Worm (Caenorhabditis elegans) whole organism, young adult: ENCODE results near the gene cyn-10.
"Not testable (repeated sequence)": the region's sequence is repeated elsewhere in the genome, so short reads cannot be mapped to it uniquely, and the experiment has no call there.

Experiments
- B0261.1 ChIP-seq: sonication (generic microtip); optimal IDR thresholded peaks from 2 replicates; lab custom pipeline; 2016; ENCODE audit warnings: mild to moderate bottlenecking, missing genetic modification characterization, moderate library complexity, missing compliant biosample characterization
- B0336.3 ChIP-seq: fragments of 200-800 bp; sonication (Bioruptor generic); IDR thresholded peaks from 2 replicates; pipeline ENCODE4 v1.3.6; 2022; ENCODE audit warnings: missing genetic modification characterization, missing compliant biosample characterization
- C17E4.6 ChIP-seq: fragments of 200-800 bp; sonication (Bioruptor generic); IDR thresholded peaks from 2 replicates; pipeline ENCODE4 v1.3.6; 2022; ENCODE audit warnings: missing genetic modification reagents, missing genetic modification characterization, missing compliant biosample characterization
- F39B2.1 ChIP-seq: fragments of 200-800 bp; sonication (Bioruptor generic); IDR thresholded peaks from 2 replicates; pipeline ENCODE4 v1.3.6; 2022; ENCODE audit warnings: missing genetic modification reagents, missing genetic modification characterization, missing compliant biosample characterization
- Y53F4B.3 ChIP-seq: fragments of 200-800 bp; sonication (Bioruptor generic); IDR thresholded peaks from 2 replicates; pipeline ENCODE4 v1.3.6; 2022; ENCODE audit warnings: missing genetic modification reagents, missing genetic modification characterization, missing compliant biosample characterization
- ZK185.1 ChIP-seq: sonication (generic microtip); optimal IDR thresholded peaks from 2 replicates; lab custom pipeline; 2016; ENCODE audit warnings: mild to moderate bottlenecking, missing genetic modification characterization, missing compliant biosample characterization; ENCODE audit not compliant: poor library complexity, severe bottlenecking
- ama-1 ChIP-seq, 3 experiments: fragments of 150-350 bp in 1 of 3; sonication (generic microtip) in 2 of 3; optimal IDR thresholded peaks; 2 replicates each; lab custom pipeline; 2014 to 2018; ENCODE audit warnings: missing biosample characterization in 2 of 3, missing genetic modification characterization in 2 of 3, missing genetic modification reagents in 2 of 3
- aptf-3 ChIP-seq: fragments of 200-800 bp; sonication (Bioruptor generic); IDR thresholded peaks from 2 replicates; pipeline ENCODE4 v1.3.6; 2022; ENCODE audit warnings: missing genetic modification characterization, missing compliant biosample characterization
- cebp-1 ChIP-seq, 2 experiments: fragments of 200-800 bp in 1 of 2; sonication (Bioruptor generic) in 1 of 2; sonication (generic microtip) in 1 of 2; IDR thresholded peaks in 1 of 2; optimal IDR thresholded peaks in 1 of 2; 2 replicates each; pipeline versions ENCODE4 v1.3.6 to Lab custom; 2017 to 2022; ENCODE audit warnings: missing compliant biosample characterization in 2 of 2, missing genetic modification characterization in 2 of 2, mild to moderate bottlenecking in 1 of 2, missing genetic modification reagents in 1 of 2, moderate library complexity in 1 of 2
- ceh-27 ChIP-seq: fragments of 200-800 bp; sonication (Bioruptor generic); optimal IDR thresholded peaks from 2 replicates; lab custom pipeline; 2018; ENCODE audit warnings: mild to moderate bottlenecking, missing genetic modification characterization, moderate library complexity, missing compliant biosample characterization
- ceh-40 ChIP-seq: fragments of 200-800 bp; sonication (Bioruptor generic); IDR thresholded peaks from 2 replicates; pipeline ENCODE4 v1.3.6; 2022; ENCODE audit warnings: missing genetic modification characterization, missing compliant biosample characterization
- chd-7 ChIP-seq: sonication (generic microtip); optimal IDR thresholded peaks from 2 replicates; lab custom pipeline; 2016; ENCODE audit warnings: mild to moderate bottlenecking, missing genetic modification characterization, moderate library complexity, missing compliant biosample characterization
- dpl-1 ChIP-seq: fragments of 150-350 bp; optimal IDR thresholded peaks from 2 replicates; lab custom pipeline; 2014; ENCODE audit warnings: missing biosample characterization, missing genetic modification reagents, missing genetic modification characterization
- egl-18 ChIP-seq: fragments of 200-800 bp; sonication (Bioruptor generic); IDR thresholded peaks from 2 replicates; pipeline ENCODE4 v1.3.6; 2022; ENCODE audit warnings: missing genetic modification reagents, missing genetic modification characterization, missing compliant biosample characterization
- egl-44 ChIP-seq: fragments of 200-800 bp; sonication (Bioruptor generic); IDR thresholded peaks from 2 replicates; pipeline ENCODE4 v1.3.6; 2022; ENCODE audit warnings: missing genetic modification reagents, missing genetic modification characterization, missing compliant biosample characterization
- ekl-4 ChIP-seq: fragments of 200-800 bp; sonication (Bioruptor generic); IDR thresholded peaks from 2 replicates; pipeline ENCODE4 v1.3.6; 2022; ENCODE audit warnings: missing genetic modification reagents, missing genetic modification characterization, missing compliant biosample characterization
- hmg-1.2 ChIP-seq: fragments of 200-800 bp; sonication (Bioruptor generic); IDR thresholded peaks from 2 replicates; pipeline ENCODE4 v1.3.6; 2022; ENCODE audit warnings: missing genetic modification reagents, missing genetic modification characterization, missing compliant biosample characterization
- let-607 ChIP-seq, 2 experiments: fragments of 200-800 bp in 1 of 2; sonication (Bioruptor generic) in 1 of 2; sonication (generic microtip) in 1 of 2; optimal IDR thresholded peaks; 2 replicates each; lab custom pipeline; 2016 to 2018; ENCODE audit warnings: mild to moderate bottlenecking in 2 of 2, missing compliant biosample characterization in 2 of 2, missing genetic modification characterization in 2 of 2, moderate library complexity in 2 of 2, missing genotype in 1 of 2
- mcd-1 ChIP-seq: fragments of 200-800 bp; sonication (Bioruptor generic); IDR thresholded peaks from 2 replicates; pipeline ENCODE4 v1.3.6; 2022; ENCODE audit warnings: missing genetic modification reagents, missing genetic modification characterization, missing compliant biosample characterization
- mes-4 ChIP-seq: sonication (generic microtip); optimal IDR thresholded peaks from 2 replicates; lab custom pipeline; 2016; ENCODE audit warnings: missing genotype, missing genetic modification characterization, missing compliant biosample characterization
- mxl-1 ChIP-seq: sonication (generic microtip); optimal IDR thresholded peaks from 2 replicates; lab custom pipeline; 2016; ENCODE audit warnings: missing genetic modification characterization, missing compliant biosample characterization
- nfyb-1 ChIP-seq: fragments of 200-800 bp; sonication (Bioruptor generic); IDR thresholded peaks from 2 replicates; pipeline ENCODE4 v1.3.6; 2022; ENCODE audit warnings: missing genetic modification reagents, missing genetic modification characterization, missing compliant biosample characterization
- nhr-179 ChIP-seq: sonication (generic microtip); optimal IDR thresholded peaks from 2 replicates; lab custom pipeline; 2016; ENCODE audit warnings: mild to moderate bottlenecking, missing genetic modification characterization, missing compliant biosample characterization
- nhr-80 ChIP-seq: sonication (generic microtip); optimal IDR thresholded peaks from 2 replicates; lab custom pipeline; 2016; ENCODE audit warnings: missing genetic modification characterization, missing compliant biosample characterization
- pha-4 ChIP-seq: fragments of 150-350 bp; sonication (generic microtip); optimal IDR thresholded peaks from 2 replicates; lab custom pipeline; 2014; ENCODE audit warnings: missing biosample characterization, missing genetic modification reagents, missing genetic modification characterization
- rcor-1 ChIP-seq: fragments of 200-800 bp; sonication (Bioruptor generic); IDR thresholded peaks from 2 replicates; pipeline ENCODE4 v1.3.6; 2022; ENCODE audit warnings: missing genetic modification reagents, missing genetic modification characterization, missing compliant biosample characterization
- snpc-3.4 ChIP-seq: sonication (generic microtip); optimal IDR thresholded peaks from 2 replicates; lab custom pipeline; 2017; ENCODE audit warnings: missing genetic modification characterization, mild to moderate bottlenecking, missing compliant biosample characterization, antibody characterized with exemption, moderate library complexity, missing genotype, missing genetic modification reagents
- somi-1 ChIP-seq: fragments of 200-800 bp; sonication (Bioruptor generic); optimal IDR thresholded peaks from 2 replicates; lab custom pipeline; 2018; ENCODE audit warnings: mild to moderate bottlenecking, missing genetic modification characterization, missing compliant biosample characterization
- sptf-2 ChIP-seq: fragments of 200-800 bp; sonication (Bioruptor generic); optimal IDR thresholded peaks from 2 replicates; lab custom pipeline; 2018; ENCODE audit warnings: mild to moderate bottlenecking, missing genetic modification characterization, missing compliant biosample characterization
- tbx-9 ChIP-seq: sonication (generic microtip); optimal IDR thresholded peaks from 2 replicates; lab custom pipeline; 2016; ENCODE audit warnings: borderline replicate concordance, missing genetic modification characterization, inconsistent platforms, missing compliant biosample characterization
- unc-62 ChIP-seq: fragments of 150-350 bp; optimal IDR thresholded peaks from 2 replicates; lab custom pipeline; 2014; ENCODE audit warnings: missing biosample characterization, missing genetic modification reagents, missing genetic modification characterization
- zfh-2 ChIP-seq: fragments of 200-800 bp; sonication (Bioruptor generic); conservative IDR thresholded peaks from 2 replicates; pipeline ENCODE4 v1.3.6; 2022; ENCODE audit warnings: missing genetic modification reagents, missing genetic modification characterization, missing compliant biosample characterization
- ztf-25 ChIP-seq: fragments of 200-800 bp; sonication (Bioruptor generic); IDR thresholded peaks from 2 replicates; pipeline ENCODE4 v1.3.6; 2022; ENCODE audit warnings: missing genetic modification reagents, missing genetic modification characterization, missing compliant biosample characterization
- ztf-28 ChIP-seq: fragments of 200-800 bp; sonication (Bioruptor generic); IDR thresholded peaks from 2 replicates; pipeline ENCODE4 v1.3.6; 2022; ENCODE audit warnings: missing genetic modification reagents, missing genetic modification characterization, missing compliant biosample characterization

Gene cyn-10

DNA sequence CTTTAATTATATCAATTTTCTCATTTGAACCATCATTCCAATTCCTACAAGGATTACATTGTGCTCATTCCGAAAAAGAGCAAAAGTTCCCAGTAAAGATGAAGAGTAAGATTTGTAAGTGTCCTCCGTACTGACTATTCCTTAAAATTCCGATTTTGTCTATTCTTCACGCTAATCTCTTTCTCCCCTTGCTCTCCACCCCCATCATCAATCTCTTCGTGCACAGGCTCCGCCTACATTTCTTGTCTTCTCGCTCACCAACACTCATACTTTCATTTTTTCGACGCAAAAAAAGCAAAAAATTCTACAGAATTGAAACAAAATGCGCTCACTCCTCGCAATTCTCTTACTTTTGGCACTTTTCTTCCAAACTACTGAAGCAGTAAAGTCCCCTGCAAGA lies 2.7 kb upstream of the cyn-10 start, which contains the start of gene B0252.8:
B0252.8 (plus strand) TSS at position 292 of the 400 bp plus-strand sequence.
- TF ChIP-seq ama-1 (optimal IDR thresholded peaks at IDR 0.05; lab: Kevin White, UChicago): no peak
- TF ChIP-seq ama-1 (GFP tag; optimal IDR thresholded peaks at IDR 0.05; lab: Kevin White, UChicago): no peak
- TF ChIP-seq rcor-1 (GFP tag; lab: Robert Waterston, UW): no peak
- no peak for TF ChIP-seq nhr-80
- TF ChIP-seq B0336.3 (GFP tag; lab: Robert Waterston, UW): no peak
- TF ChIP-seq let-607 (tag; optimal IDR thresholded peaks at IDR 0.05; lab: Kevin White, UChicago): no peak
- no peak for TF ChIP-seq ceh-27 (GFP tag; lab: Kevin White, UChicago)
- TF ChIP-seq dpl-1: no peak
- TF ChIP-seq ekl-4 (GFP tag; lab: Robert Waterston, UW): no peak
- no peak for TF ChIP-seq egl-44 (GFP tag; lab: Robert Waterston, UW)
- TF ChIP-seq, all 124 proteins: peak for 0

ce11 chrII:6909568-6910122 lies 3.5 kb downstream of the cyn-10 start, which contains the start of gene asm-1:
TSS of gene asm-1 (plus strand) at chrII:6910072.
- TF ChIP-seq somi-1 (GFP tag; lab: Kevin White, UChicago): peak; percentile 46
- TF ChIP-seq tbx-9: no peak

- TF ChIP-seq hmg-1.2 (GFP tag; lab: Robert Waterston, UW) (peak; percentile 42; the same call in 1 of the 2 replicates), nhr-179 (no peak), snpc-3.4 (tag; lab: Kevin White, UChicago) (no peak), ztf-25 (no peak), mes-4 (tag; lab: Kevin White, UChicago) (no peak), ceh-40 (GFP tag; lab: Robert Waterston, UW) (no peak), B0261.1 (no peak), sptf-2 (no peak)
Observed at ce11 chrII:6908689-6909088, 4.5 kb downstream of the cyn-10 start.

ce11 chrII:6907657-6908056 lies 5.5 kb downstream of the cyn-10 start, which contains the start of gene B0252.3:
TSS of gene B0252.3 (minus strand) at chrII:6907757.
- not testable (repeated sequence) for TF ChIP-seq nhr-80; ztf-28 (GFP tag; lab: Robert Waterston, UW); ZK185.1 (tag; lab: Kevin White, UChicago)
- TF ChIP-seq, all 124 proteins: peak for 0; not testable (repeated sequence) for 124

DNA sequence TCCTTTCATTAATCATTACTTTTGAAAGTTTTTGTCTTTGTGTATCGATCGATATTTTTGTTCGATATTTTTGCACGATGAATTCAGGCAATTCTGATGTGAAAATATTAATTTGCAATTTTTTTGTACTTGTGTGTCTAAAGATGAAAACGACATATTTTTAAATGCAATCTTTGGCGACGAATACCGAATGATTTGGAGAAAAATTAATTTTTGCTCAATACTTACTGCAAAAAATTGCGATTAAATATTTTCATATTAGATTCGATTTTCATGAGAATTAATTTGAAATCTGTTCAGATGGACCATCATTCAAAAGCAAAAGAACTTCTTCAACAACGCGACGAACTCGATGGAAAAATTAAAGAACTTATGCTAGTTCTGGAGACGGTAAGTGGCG lies 11.4 kb downstream of the cyn-10 start, which contains the start of gene psmd-9:
psmd-9 (plus strand) TSS at position 301 of the 400 bp plus-strand sequence.
- TF ChIP-seq nfyb-1 (GFP tag; lab: Robert Waterston, UW) (no peak), unc-62 (no peak), F39B2.1 (GFP tag; lab: Robert Waterston, UW) (no peak), somi-1 (GFP tag; lab: Kevin White, UChicago) (no peak), zfh-2 (GFP tag; lab: Robert Waterston, UW) (no peak), egl-18 (GFP tag; lab: Robert Waterston, UW) (no peak), chd-7 (no peak), mxl-1 (tag; lab: Kevin White, UChicago) (no peak), mcd-1 (GFP tag; lab: Robert Waterston, UW) (no peak), C17E4.6 (no peak), ceh-40 (GFP tag; lab: Robert Waterston, UW) (no peak), snpc-3.4 (tag; lab: Kevin White, UChicago) (no peak), pha-4 (tag; lab: Kevin White, UChicago) (no peak), Y53F4B.3 (no peak), aptf-3 (GFP tag; lab: Robert Waterston, UW) (no peak), cebp-1 (GFP tag; IDR thresholded peaks at IDR 0.05; lab: Robert Waterston, UW) (no peak), cebp-1 (tag; optimal IDR thresholded peaks at IDR 0.05; lab: Kevin White, UChicago) (no peak)
